Worm (Caenorhabditis elegans): ENCODE results near the gene F52D10.2.

The F52D10.2 gene

ce11 chrX:11571714-11572113, 19.8 kb downstream of the F52D10.2 start (continued):
- no peak for TF ChIP-seq hpl-2 (GFP tag; optimal IDR thresholded peaks at IDR 0.05)

- peak; percentile 53 for TF ChIP-seq fkh-10 (GFP tag; optimal IDR thresholded peaks at IDR 0.05)
- no peak for TF ChIP-seq ceh-82 (tag; optimal IDR thresholded peaks at IDR 0.05)
- TF ChIP-seq lin-14 (GFP tag; optimal IDR thresholded peaks at IDR 0.05): peak; percentile 68
- TF ChIP-seq ces-1 (GFP tag; optimal IDR thresholded peaks at IDR 0.05): peak; percentile 56
These were observed 21.7 kb downstream of the F52D10.2 start for ce11 chrX:11569744-11570359.

- TF ChIP-seq F16B12.6 (tag; optimal IDR thresholded peaks at IDR 0.05) (peak; percentile 90), ceh-8 (GFP tag; optimal IDR thresholded peaks at IDR 0.05) (no peak), snu-23 (GFP tag; optimal IDR thresholded peaks at IDR 0.05) (peak; percentile 79), unc-130 (tag; optimal IDR thresholded peaks at IDR 0.05) (peak; percentile 52), lin-14 (GFP tag; optimal IDR thresholded peaks at IDR 0.05) (peak; percentile 80), ceh-82 (tag; optimal IDR thresholded peaks at IDR 0.05) (peak in 2 of 3 experiments; percentile 28 to 71), nhr-71 (tag; optimal IDR thresholded peaks at IDR 0.05) (peak; percentile 60), rnt-1 (tag; optimal IDR thresholded peaks at IDR 0.05) (peak; percentile 57), tbx-2 (tag; optimal IDR thresholded peaks at IDR 0.05) (peak; percentile 57), efl-1 (optimal IDR thresholded peaks at IDR 0.05) (peak; percentile 21 to 22), efl-1 (GFP tag; optimal IDR thresholded peaks at IDR 0.05 in 1 of 2) (peak; percentile 17 to 33), unc-86 (tag; optimal IDR thresholded peaks at IDR 0.05) (no peak), elt-3 (tag; optimal IDR thresholded peaks at IDR 0.05) (peak in 1 of 6 experiments; percentile 45), dsc-1 (tag; optimal IDR thresholded peaks at IDR 0.05) (peak; percentile 48), C34B4.2 (tag; optimal IDR thresholded peaks at IDR 0.05) (no peak), Y116A8C.19 (tag; optimal IDR thresholded peaks at IDR 0.05; ENCODE audit: borderline replicate concordance) (no peak), aly-2 (tag; optimal IDR thresholded peaks at IDR 0.05) (no peak), mep-1 (tag; optimal IDR thresholded peaks at IDR 0.05) (peak; percentile 67), ztf-4 (tag; optimal IDR thresholded peaks at IDR 0.05) (peak; percentile 69), irx-1 (tag; optimal IDR thresholded peaks at IDR 0.05) (peak; percentile 32), xbp-1 (tag; optimal IDR thresholded peaks at IDR 0.05) (peak; percentile 21), nhr-47 (tag; optimal IDR thresholded peaks at IDR 0.05) (peak; percentile 63), C16A3.4 (tag; optimal IDR thresholded peaks at IDR 0.05) (peak; percentile 55), ceh-63 (GFP tag; optimal IDR thresholded peaks at IDR 0.05) (no peak), dpl-1 (GFP tag; optimal IDR thresholded peaks at IDR 0.05) (peak in 2 of 3 experiments; percentile 25 to 26), mdl-1 (tag; optimal IDR thresholded peaks at IDR 0.05) (peak in 1 of 2 experiments; percentile 74), fos-1 (tag; optimal IDR thresholded peaks at IDR 0.05) (no peak), lin-35 (GFP tag; optimal IDR thresholded peaks at IDR 0.05) (peak; percentile 40 to 63), swsn-7 (tag; optimal IDR thresholded peaks at IDR 0.05) (peak; percentile 49), lsy-2 (tag; optimal IDR thresholded peaks at IDR 0.05) (peak; percentile 27 to 55), hlh-17 (GFP tag; optimal IDR thresholded peaks at IDR 0.05; ENCODE audit: borderline replicate concordance) (no peak), fkh-10 (GFP tag; optimal IDR thresholded peaks at IDR 0.05) (no peak), nhr-20 (tag; optimal IDR thresholded peaks at IDR 0.05) (peak; percentile 63), pax-3 (tag; optimal IDR thresholded peaks at IDR 0.05) (no peak), nhr-85 (tag) (peak; percentile 87), unc-98 (GFP tag; IDR thresholded peaks at IDR 0.05) (no peak), pqm-1 (tag; optimal IDR thresholded peaks at IDR 0.05) (no peak), blmp-1 (tag; optimal IDR thresholded peaks at IDR 0.05) (peak; percentile 98), nhr-90 (tag; optimal IDR thresholded peaks at IDR 0.05; ENCODE audit: poor library complexity) (peak; percentile 33), skn-1 (tag; optimal IDR thresholded peaks at IDR 0.05) (peak; percentile 19)
These were observed 27.9 kb downstream of the F52D10.2 start, which contains the start of gene trpp-9 for ce11 chrX:11563663-11564062. trpp-9 (plus strand) TSS chrX:11563923.
